Worm (Caenorhabditis elegans): ENCODE data around the gene duo-1.
A peak's percentile ranks its signal among the peaks of the same experiment; 100 is the strongest.

Gene duo-1

ce11 chrV:11572803-11573490, 18.5 kb downstream of the duo-1 start, which contains the start of the genes H12C20.7 and nhr-68 (continued):
- peak; percentile 100 for TF ChIP-seq nhr-71 (tag; optimal IDR thresholded peaks at IDR 0.05)
- no peak for TF ChIP-seq nhr-11 (tag; optimal IDR thresholded peaks at IDR 0.05)
- peak; percentile 51 for TF ChIP-seq zip-4 (GFP tag; optimal IDR thresholded peaks at IDR 0.05)
- TF ChIP-seq ztf-4 (tag; optimal IDR thresholded peaks at IDR 0.05) = peak; percentile 95
- TF ChIP-seq swsn-7 (tag; optimal IDR thresholded peaks at IDR 0.05) = peak; percentile 61
- TF ChIP-seq jun-1 (tag; optimal IDR thresholded peaks at IDR 0.05) = peak; percentile 42
- TF ChIP-seq sptf-1 (tag; optimal IDR thresholded peaks at IDR 0.05) = no peak
- peak; percentile 54 for TF ChIP-seq ama-1 (optimal IDR thresholded peaks at IDR 0.05)
- no peak for TF ChIP-seq nhr-77 (tag; optimal IDR thresholded peaks at IDR 0.05)
- no peak for TF ChIP-seq isw-1 (GFP tag; IDR thresholded peaks at IDR 0.05)
- no peak for TF ChIP-seq Y116A8C.19 (tag; optimal IDR thresholded peaks at IDR 0.05; ENCODE audit: borderline replicate concordance)
- TF ChIP-seq unc-98 (GFP tag; IDR thresholded peaks at IDR 0.05) = no peak
- peak; percentile 72 for TF ChIP-seq unc-130 (tag; optimal IDR thresholded peaks at IDR 0.05)
- TF ChIP-seq rnt-1 (tag; optimal IDR thresholded peaks at IDR 0.05) = no peak
- no peak for TF ChIP-seq hlh-4 (tag; optimal IDR thresholded peaks at IDR 0.05)
- no peak for TF ChIP-seq fkh-4 (tag; optimal IDR thresholded peaks at IDR 0.05; ENCODE audit: borderline replicate concordance)
- TF ChIP-seq pag-3 (tag; optimal IDR thresholded peaks at IDR 0.05; ENCODE audit: borderline replicate concordance, insufficient read depth) = no peak
- TF ChIP-seq ceh-82 (tag; optimal IDR thresholded peaks at IDR 0.05) = no peak
- no peak for TF ChIP-seq egl-13 (tag; optimal IDR thresholded peaks at IDR 0.05)
- TF ChIP-seq nhr-85 (tag) = peak; percentile 99
- TF ChIP-seq dsc-1 (tag; optimal IDR thresholded peaks at IDR 0.05) = peak; percentile 96
- peak; percentile 37; the same call in 1 of the 2 replicates for TF ChIP-seq ceh-88 (GFP tag; IDR thresholded peaks at IDR 0.05)
- TF ChIP-seq nhr-47 (tag; optimal IDR thresholded peaks at IDR 0.05) = peak; percentile 85
- TF ChIP-seq mef-2 (tag; optimal IDR thresholded peaks at IDR 0.05) = no peak
- TF ChIP-seq vab-15 (tag; optimal IDR thresholded peaks at IDR 0.05) = no peak
- TF ChIP-seq irx-1 (tag; optimal IDR thresholded peaks at IDR 0.05) = peak; percentile 55
- TF ChIP-seq fos-1 (tag; optimal IDR thresholded peaks at IDR 0.05) = peak; percentile 20
- peak; percentile 76 for TF ChIP-seq blmp-1 (tag; optimal IDR thresholded peaks at IDR 0.05)
- peak; percentile 59 for TF ChIP-seq lin-39 (tag; optimal IDR thresholded peaks at IDR 0.05)
- TF ChIP-seq snu-23 (GFP tag; optimal IDR thresholded peaks at IDR 0.05) = peak; percentile 96
- TF ChIP-seq nhr-237 (tag; optimal IDR thresholded peaks at IDR 0.05) = no peak
- peak in 1 of 2 experiments; percentile 85 for TF ChIP-seq lin-35 (GFP tag; optimal IDR thresholded peaks at IDR 0.05)
- no peak for TF ChIP-seq ceh-63 (GFP tag; optimal IDR thresholded peaks at IDR 0.05)
- no peak for TF ChIP-seq pqm-1 (tag; optimal IDR thresholded peaks at IDR 0.05)
- no peak for TF ChIP-seq mep-1 (tag; optimal IDR thresholded peaks at IDR 0.05)
- TF ChIP-seq aly-2 (tag; optimal IDR thresholded peaks at IDR 0.05) = no peak
- no peak for TF ChIP-seq hlh-17 (GFP tag; optimal IDR thresholded peaks at IDR 0.05; ENCODE audit: borderline replicate concordance)
- peak; percentile 99 for TF ChIP-seq nhr-20 (tag; optimal IDR thresholded peaks at IDR 0.05)
- TF ChIP-seq xbp-1 (tag; optimal IDR thresholded peaks at IDR 0.05) = peak; percentile 74
- TF ChIP-seq elt-2 (tag; optimal IDR thresholded peaks at IDR 0.05) = peak; percentile 99
- no peak for TF ChIP-seq pax-3 (tag; optimal IDR thresholded peaks at IDR 0.05)
- no peak for TF ChIP-seq nhr-76 (tag; optimal IDR thresholded peaks at IDR 0.05)
- TF ChIP-seq lsy-2 (tag; optimal IDR thresholded peaks at IDR 0.05) = peak; percentile 58 to 76
- no peak for TF ChIP-seq aha-1 (tag; optimal IDR thresholded peaks at IDR 0.05)
- TF ChIP-seq C04F5.9 (tag; optimal IDR thresholded peaks at IDR 0.05) = no peak
- TF ChIP-seq grh-1 (GFP tag; IDR thresholded peaks at IDR 0.05) = peak; percentile 82
- peak; percentile 10 to 38 for TF ChIP-seq efl-1 (optimal IDR thresholded peaks at IDR 0.05)
- peak in 1 of 2 experiments; percentile 94 for TF ChIP-seq efl-1 (GFP tag; optimal IDR thresholded peaks at IDR 0.05 in 1 of 2)
- TF ChIP-seq egl-27 (tag; optimal IDR thresholded peaks at IDR 0.05) = peak; percentile 38 to 68
- TF ChIP-seq lin-14 (GFP tag; optimal IDR thresholded peaks at IDR 0.05) = peak; percentile 97
- TF ChIP-seq C34B4.2 (tag; optimal IDR thresholded peaks at IDR 0.05) = no peak

Measured in whole organism, L1 larva.